Worm (Caenorhabditis elegans): Measurements from ENCODE around the gene cblc-1.
"Not testable (repeated sequence)": the region's sequence is repeated elsewhere in the genome, so short reads cannot be mapped to it uniquely, and the experiment has no call there.

DNA sequence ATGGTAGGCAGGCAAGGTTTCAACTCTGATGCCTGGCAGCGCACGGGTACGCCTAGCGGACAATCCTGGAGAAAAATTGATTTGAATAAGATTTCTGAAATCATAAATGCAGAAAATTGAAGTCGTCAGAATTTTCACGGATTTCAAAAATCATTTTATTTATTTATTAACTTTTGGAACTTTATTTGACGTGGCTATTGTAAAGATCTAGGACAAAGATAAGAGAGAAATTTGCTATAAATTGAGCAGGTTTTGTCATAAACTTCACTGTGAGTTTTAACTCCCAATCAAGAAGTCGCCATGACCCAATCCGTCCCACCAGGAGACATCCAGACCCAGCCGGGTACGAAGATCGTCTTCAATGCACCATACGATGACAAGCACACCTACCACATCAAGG lies 8.2 kb downstream of the cblc-1 start, which contains the start of gene msp-152:
- TF ChIP-seq flt-1 (GFP tag; IDR thresholded peaks at IDR 0.05); ztf-23 (GFP tag; IDR thresholded peaks at IDR 0.05); tab-1 (GFP tag; IDR thresholded peaks at IDR 0.05); klf-2 (GFP tag; conservative IDR thresholded peaks at IDR 0.05); T22C8.4 (GFP tag; IDR thresholded peaks at IDR 0.05): not testable (repeated sequence)
